Worm (Caenorhabditis elegans) whole organism, mixed stage, embryonic: ENCODE data around the gene F36D3.14.

Experiments used
- M03D4.4 ChIP-seq: sonication (generic microtip); optimal IDR thresholded peaks from 2 replicates; lab custom pipeline; 2017; ENCODE audit warnings: mild to moderate bottlenecking, missing genetic modification characterization, missing compliant biosample characterization
- blmp-1 ChIP-seq: fragments of 150-350 bp; optimal IDR thresholded peaks from 2 replicates; lab custom pipeline; 2014; ENCODE audit warnings: missing biosample characterization, missing genetic modification characterization
- ceh-39 ChIP-seq: fragments of 150-350 bp; optimal IDR thresholded peaks from 2 replicates; lab custom pipeline; 2014; ENCODE audit warnings: missing biosample characterization, missing genetic modification characterization
- ceh-43 ChIP-seq: fragments of 200-800 bp; sonication (Bioruptor generic); optimal IDR thresholded peaks from 2 replicates; lab custom pipeline; 2018; ENCODE audit warnings: mild to moderate bottlenecking, missing genetic modification characterization, moderate library complexity, missing compliant biosample characterization
- ceh-83 ChIP-seq: fragments of 200-800 bp; sonication (Bioruptor generic); optimal IDR thresholded peaks from 2 replicates; lab custom pipeline; 2018; ENCODE audit warnings: mild to moderate bottlenecking, missing genetic modification characterization, missing compliant biosample characterization
- ces-1 ChIP-seq: fragments of 150-350 bp; optimal IDR thresholded peaks from 2 replicates; lab custom pipeline; 2014; ENCODE audit warnings: missing biosample characterization, missing genetic modification reagents, missing genetic modification characterization
- cnd-1 ChIP-seq: fragments of 200-800 bp; sonication (Bioruptor generic); optimal IDR thresholded peaks from 2 replicates; lab custom pipeline; 2018; ENCODE audit warnings: mild to moderate bottlenecking, missing genetic modification characterization, missing compliant biosample characterization
- drap-1 ChIP-seq: fragments of 200-800 bp; sonication (Bioruptor generic); optimal IDR thresholded peaks from 3 replicates; lab custom pipeline; 2018; ENCODE audit warnings: mild to moderate bottlenecking, missing genetic modification characterization, missing compliant biosample characterization
- elt-1 ChIP-seq: sonication (generic microtip); optimal IDR thresholded peaks from 2 replicates; lab custom pipeline; 2017; ENCODE audit warnings: missing genetic modification characterization, mild to moderate bottlenecking, missing compliant biosample characterization, antibody characterized with exemption, moderate library complexity, borderline replicate concordance; ENCODE audit not compliant: insufficient read depth
- elt-3 ChIP-seq: fragments of 150-350 bp; optimal IDR thresholded peaks from 2 replicates; lab custom pipeline; 2014; ENCODE audit warnings: missing biosample characterization, missing genetic modification characterization
- ham-2 ChIP-seq: fragments of 200-800 bp; sonication (Bioruptor generic); optimal IDR thresholded peaks from 2 replicates; lab custom pipeline; 2018; ENCODE audit warnings: mild to moderate bottlenecking, missing genetic modification characterization, missing compliant biosample characterization
- hlh-1 ChIP-seq: fragments of 150-350 bp; optimal IDR thresholded peaks from 2 replicates; lab custom pipeline; 2014; ENCODE audit warnings: missing biosample characterization, missing genetic modification reagents, missing genetic modification characterization
- lin-13 ChIP-seq: fragments of 150-350 bp; optimal IDR thresholded peaks from 2 replicates; lab custom pipeline; 2014; ENCODE audit warnings: missing biosample characterization, missing genetic modification characterization
- lin-32 ChIP-seq: fragments of 200-800 bp; sonication (Bioruptor generic); optimal IDR thresholded peaks from 2 replicates; lab custom pipeline; 2018; ENCODE audit warnings: mild to moderate bottlenecking, missing genetic modification characterization, missing compliant biosample characterization
- lsy-2 ChIP-seq: fragments of 150-350 bp; optimal IDR thresholded peaks from 2 replicates; lab custom pipeline; 2014; ENCODE audit warnings: missing biosample characterization, missing genetic modification characterization
- mab-5 ChIP-seq: fragments of 150-350 bp; optimal IDR thresholded peaks from 2 replicates; lab custom pipeline; 2014; ENCODE audit warnings: missing biosample characterization, missing genetic modification characterization
- mep-1 ChIP-seq: fragments of 150-350 bp; optimal IDR thresholded peaks from 2 replicates; lab custom pipeline; 2017; ENCODE audit warnings: missing biosample characterization, missing genetic modification reagents, missing genetic modification characterization, inconsistent platforms
- mls-2 ChIP-seq: sonication (generic microtip); optimal IDR thresholded peaks from 2 replicates; lab custom pipeline; 2016; ENCODE audit warnings: mild to moderate bottlenecking, missing genetic modification characterization, moderate library complexity, missing compliant biosample characterization
- nhr-2 ChIP-seq: fragments of 150-350 bp; optimal IDR thresholded peaks from 2 replicates; lab custom pipeline; 2014; ENCODE audit warnings: missing biosample characterization, missing genetic modification characterization
- nhr-237 ChIP-seq: fragments of 150-350 bp; optimal IDR thresholded peaks from 2 replicates; lab custom pipeline; 2014; ENCODE audit warnings: missing biosample characterization, missing genetic modification characterization
- nhr-28 ChIP-seq: fragments of 150-350 bp; optimal IDR thresholded peaks from 2 replicates; lab custom pipeline; 2014; ENCODE audit warnings: missing biosample characterization, missing genetic modification characterization
- nhr-76 ChIP-seq: sonication (generic microtip); optimal IDR thresholded peaks from 2 replicates; lab custom pipeline; 2017; ENCODE audit warnings: missing biosample characterization, missing genetic modification characterization
- sem-2 ChIP-seq: fragments of 200-800 bp; sonication (Bioruptor generic); optimal IDR thresholded peaks from 2 replicates; lab custom pipeline; 2018; ENCODE audit warnings: mild to moderate bottlenecking, missing genetic modification characterization, missing compliant biosample characterization
- snpc-4 ChIP-seq: fragments of 150-350 bp; optimal IDR thresholded peaks from 2 replicates; lab custom pipeline; 2014; ENCODE audit warnings: missing biosample characterization, missing genetic modification characterization
- sptf-1 ChIP-seq: sonication (generic microtip); optimal IDR thresholded peaks from 2 replicates; lab custom pipeline; 2017; ENCODE audit warnings: mild to moderate bottlenecking, missing genetic modification characterization, moderate library complexity, missing compliant biosample characterization
- tbx-8 ChIP-seq: fragments of 200-800 bp; sonication (Bioruptor generic); optimal IDR thresholded peaks from 2 replicates; lab custom pipeline; 2018; ENCODE audit warnings: mild to moderate bottlenecking, missing genetic modification characterization, moderate library complexity, missing compliant biosample characterization
- unc-120 ChIP-seq: sonication (generic microtip); optimal IDR thresholded peaks from 2 replicates; lab custom pipeline; 2017; ENCODE audit warnings: missing genetic modification characterization, missing compliant biosample characterization; ENCODE audit not compliant: poor library complexity, severe bottlenecking
- unc-39 ChIP-seq: fragments of 150-350 bp; optimal IDR thresholded peaks from 2 replicates; lab custom pipeline; 2014; ENCODE audit warnings: missing biosample characterization, missing genetic modification characterization
- unc-62 ChIP-seq: fragments of 150-350 bp; optimal IDR thresholded peaks from 2 replicates; lab custom pipeline; 2014; ENCODE audit warnings: missing biosample characterization, missing genetic modification reagents, missing genetic modification characterization
- zip-8 ChIP-seq: fragments of 150-350 bp; optimal IDR thresholded peaks from 2 replicates; lab custom pipeline; 2014; ENCODE audit warnings: missing biosample characterization, missing genetic modification characterization
- ztf-11 ChIP-seq: fragments of 150-350 bp; optimal IDR thresholded peaks from 2 replicates; lab custom pipeline; 2014; ENCODE audit warnings: missing biosample characterization, missing genetic modification characterization

The F36D3.14 gene

ce11 chrV:16488172-16488571 lies 14.9 kb downstream of the F36D3.14 start, which contains the start of gene sqst-4:
TSS of gene sqst-4 (plus strand) at chrV:16488472.
- no peak for TF ChIP-seq M03D4.4 (tag; lab: Kevin White, UChicago)
- no peak for TF ChIP-seq ces-1 (GFP tag; lab: Kevin White, UChicago)
- TF ChIP-seq elt-3: no peak
- no peak for TF ChIP-seq ceh-43 (GFP tag; lab: Kevin White, UChicago)
- TF ChIP-seq lin-13 (tag; lab: Kevin White, UChicago): no peak
- TF ChIP-seq unc-62 (GFP tag; lab: Kevin White, UChicago): no peak
- no peak for TF ChIP-seq unc-120
- TF ChIP-seq nhr-237: no peak
- no peak for TF ChIP-seq ztf-11
- TF ChIP-seq elt-1 (tag; lab: Kevin White, UChicago): no peak
- no peak for TF ChIP-seq sptf-1
- TF ChIP-seq lsy-2 (tag; lab: Kevin White, UChicago): no peak
- no peak for TF ChIP-seq mls-2 (tag; lab: Kevin White, UChicago)
- TF ChIP-seq tbx-8 (GFP tag; lab: Kevin White, UChicago): no peak

ce11 chrV:16487474-16487873 lies 15.6 kb downstream of the F36D3.14 start, which contains the start of gene Y32B12A.5:
TSS of gene Y32B12A.5 (minus strand) at chrV:16487574.
- TF ChIP-seq ceh-43 (GFP tag; lab: Kevin White, UChicago) (no peak), nhr-28 (tag; lab: Kevin White, UChicago) (no peak), elt-3 (no peak)

ce11 chrV:16483681-16484080 lies 19.4 kb downstream of the F36D3.14 start, which contains the start of gene srh-139:
TSS of gene srh-139 (plus strand) at chrV:16483981.
- TF ChIP-seq nhr-76 (tag; lab: Kevin White, UChicago): no peak
- TF ChIP-seq snpc-4 (tag; lab: Kevin White, UChicago): no peak
- no peak for TF ChIP-seq tbx-8 (GFP tag; lab: Kevin White, UChicago)
- no peak for TF ChIP-seq sem-2 (GFP tag; lab: Kevin White, UChicago)
- TF ChIP-seq hlh-1: no peak
- TF ChIP-seq lin-13 (tag; lab: Kevin White, UChicago): no peak
- no peak for TF ChIP-seq nhr-237
- no peak for TF ChIP-seq ham-2 (GFP tag; lab: Kevin White, UChicago)
- TF ChIP-seq blmp-1 (tag; lab: Kevin White, UChicago): no peak
- no peak for TF ChIP-seq mab-5
- no peak for TF ChIP-seq ztf-11
- TF ChIP-seq mep-1 (tag; lab: Kevin White, UChicago): no peak
- TF ChIP-seq, all 35 proteins: peak for 0

ce11 chrV:16483044-16483443 lies 20.0 kb downstream of the F36D3.14 start, which contains the start of gene F57E7.2:
TSS of gene F57E7.2 (minus strand) at chrV:16483144.
- TF ChIP-seq sem-2 (GFP tag; lab: Kevin White, UChicago) (no peak), ceh-39 (tag; lab: Kevin White, UChicago) (no peak), sptf-1 (no peak), tbx-8 (GFP tag; lab: Kevin White, UChicago) (no peak), unc-120 (no peak), ztf-11 (no peak), drap-1 (GFP tag; lab: Kevin White, UChicago) (no peak), snpc-4 (tag; lab: Kevin White, UChicago) (no peak), elt-3 (no peak), ceh-83 (GFP tag; lab: Kevin White, UChicago) (no peak), hlh-1 (no peak), lin-13 (tag; lab: Kevin White, UChicago) (no peak), unc-39 (tag; lab: Kevin White, UChicago) (no peak), nhr-2 (tag; lab: Kevin White, UChicago) (no peak), unc-62 (GFP tag; lab: Kevin White, UChicago) (no peak), mls-2 (tag; lab: Kevin White, UChicago) (no peak), lsy-2 (tag; lab: Kevin White, UChicago) (no peak)

ce11 chrV:16480919-16481630 lies 22.0 kb downstream of the F36D3.14 start, which contains the start of the genes F57E7.4 and spig-6:
TSS of gene F57E7.4 (minus strand) at chrV:16481019.
TSS of gene spig-6 (plus strand) at chrV:16481580.
- TF ChIP-seq lin-32 (GFP tag; lab: Kevin White, UChicago) (no peak), sem-2 (GFP tag; lab: Kevin White, UChicago) (no peak), zip-8 (tag; lab: Kevin White, UChicago) (no peak), M03D4.4 (tag; lab: Kevin White, UChicago) (no peak), nhr-237 (no peak), unc-62 (GFP tag; lab: Kevin White, UChicago) (no peak), unc-39 (tag; lab: Kevin White, UChicago) (no peak), cnd-1 (no peak), ceh-39 (tag; lab: Kevin White, UChicago) (no peak), blmp-1 (tag; lab: Kevin White, UChicago) (no peak), elt-3 (no peak), mls-2 (tag; lab: Kevin White, UChicago) (no peak)
